Worm (Caenorhabditis elegans) whole organism, midembryonic: ENCODE results near the gene C56G2.4.

Source experiments
- klf-2 ChIP-seq: fragments of 200-800 bp; sonication (Bioruptor generic); conservative IDR thresholded peaks from 2 replicates; pipeline ENCODE4 v1.3.6; 2022; ENCODE audit warnings: missing genetic modification reagents, missing genetic modification characterization, missing compliant biosample characterization
- med-1 ChIP-seq: sonication (generic microtip); optimal IDR thresholded peaks from 2 replicates; lab custom pipeline; 2017; ENCODE audit warnings: missing genetic modification characterization, mild to moderate bottlenecking, missing compliant biosample characterization, antibody characterized with exemption, missing genetic modification reagents; ENCODE audit not compliant: insufficient read depth

DNA sequence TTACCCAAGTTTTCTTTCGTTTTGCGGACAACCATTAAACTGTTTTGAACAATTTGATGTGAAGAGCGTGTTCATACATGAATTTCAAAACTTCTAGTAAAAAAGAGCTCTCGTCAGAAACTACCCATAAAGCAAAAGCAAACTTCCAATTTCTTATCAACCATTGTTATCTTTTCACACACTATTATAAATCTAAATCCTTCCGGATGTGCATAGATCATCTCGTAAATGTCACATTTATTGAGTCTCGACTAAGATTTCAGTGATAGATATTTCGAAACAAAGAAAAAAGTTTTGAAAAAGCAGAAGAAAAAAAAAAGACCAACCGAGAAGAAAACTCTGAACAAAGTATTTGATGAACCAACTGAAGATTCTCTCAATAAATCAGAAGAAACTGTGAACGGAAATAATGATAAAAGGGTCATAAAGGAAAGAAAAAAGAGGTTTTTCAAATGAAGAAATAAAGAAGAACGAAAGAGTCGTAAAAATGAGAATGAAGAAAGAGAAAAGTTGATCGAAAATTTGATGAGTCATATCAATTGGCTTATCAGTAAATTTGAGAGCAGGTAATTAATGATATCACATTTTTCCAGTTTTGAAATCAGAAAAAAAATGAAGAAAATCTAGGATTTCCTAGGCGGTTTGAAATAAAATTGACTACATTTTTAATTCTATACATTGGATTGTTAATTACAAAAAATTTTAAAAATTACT is 40.9 kb upstream of the C56G2.4 start:
- no peak for TF ChIP-seq klf-2 (GFP tag; lab: Robert Waterston, UW)
- TF ChIP-seq med-1 (GFP tag; lab: Kevin White, UChicago), result no peak
